Worm (Caenorhabditis elegans): ENCODE measurements around the gene srx-63.

srx-63 gene

DNA sequence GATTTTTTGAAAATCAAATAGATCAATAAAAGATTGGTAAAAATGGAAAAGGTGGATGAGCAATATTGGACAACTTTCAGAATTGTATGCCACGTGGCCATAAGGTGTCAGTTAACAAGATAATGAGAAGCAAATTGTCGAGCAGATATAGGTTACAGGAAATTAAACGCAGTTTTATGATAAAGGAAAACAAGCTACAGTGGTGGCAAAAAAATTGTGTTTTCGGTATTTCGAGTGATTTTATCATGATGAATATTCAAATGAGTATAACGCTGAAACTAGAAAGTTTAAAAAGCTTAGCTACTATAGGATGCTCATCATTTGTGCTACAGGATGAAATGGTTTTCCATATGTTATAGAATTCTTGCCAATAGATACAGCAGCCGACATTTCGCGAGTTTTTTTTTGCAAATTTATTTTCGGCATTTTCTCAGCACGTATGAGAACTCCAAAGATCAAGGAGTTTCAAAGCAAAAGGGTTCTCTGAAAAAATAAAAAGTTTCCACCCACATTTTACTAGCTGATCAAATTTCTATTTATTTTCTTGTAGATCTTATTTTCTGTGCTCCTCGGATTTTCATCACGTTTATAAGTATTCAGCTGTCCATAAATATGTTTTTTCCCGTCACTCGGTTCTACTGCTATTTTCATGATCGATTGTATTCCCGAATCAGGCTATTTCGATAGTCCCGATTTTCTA, 28.8 kb upstream of the srx-63 start, which contains the start of the genes str-229 and srh-190:
Gene str-229, minus strand, starts transcription at position 101 of the 700 bp plus-strand sequence.
Gene srh-190, plus strand, starts transcription at position 650 of the 700 bp plus-strand sequence.
- TF ChIP-seq klf-2 (GFP tag; conservative IDR thresholded peaks at IDR 0.05) (no peak), tab-1 (GFP tag; IDR thresholded peaks at IDR 0.05) (no peak), cog-1 (tag; optimal IDR thresholded peaks at IDR 0.05) (no peak), flt-1 (GFP tag; IDR thresholded peaks at IDR 0.05) (no peak), ztf-23 (GFP tag; IDR thresholded peaks at IDR 0.05) (no peak), ref-1 (GFP tag; conservative IDR thresholded peaks at IDR 0.05) (no peak), med-1 (GFP tag; optimal IDR thresholded peaks at IDR 0.05; ENCODE audit: insufficient read depth) (no peak), T22C8.4 (GFP tag; IDR thresholded peaks at IDR 0.05) (no peak), ztf-29 (GFP tag; IDR thresholded peaks at IDR 0.05) (no peak)

DNA sequence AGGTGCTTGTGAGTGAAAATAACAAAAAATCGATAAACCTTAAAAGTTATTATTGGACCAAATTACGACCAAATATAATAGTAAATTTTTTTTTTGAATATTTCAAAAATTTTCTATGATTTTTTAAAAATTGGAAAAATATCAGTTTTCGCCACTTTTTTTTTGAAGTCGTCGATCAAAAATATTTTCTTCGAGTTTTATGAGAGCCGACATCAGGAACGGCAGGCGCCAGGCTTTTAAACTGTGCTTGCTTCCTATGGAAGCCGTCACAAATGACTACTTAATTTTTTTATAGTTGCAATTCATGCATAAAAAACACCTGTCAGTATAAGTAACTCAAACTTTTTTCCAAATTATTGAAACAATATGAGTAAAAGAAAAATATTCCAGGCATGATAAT, 28.0 kb upstream of the srx-63 start:
- TF ChIP-seq flt-1 (GFP tag; IDR thresholded peaks at IDR 0.05), result no peak
- TF ChIP-seq cog-1 (tag; optimal IDR thresholded peaks at IDR 0.05), result no peak
- TF ChIP-seq tab-1 (GFP tag; IDR thresholded peaks at IDR 0.05), result no peak
- TF ChIP-seq ref-1 (GFP tag; conservative IDR thresholded peaks at IDR 0.05), result no peak
- no peak for TF ChIP-seq med-1 (GFP tag; optimal IDR thresholded peaks at IDR 0.05; ENCODE audit: insufficient read depth)
- no peak for TF ChIP-seq klf-2 (GFP tag; conservative IDR thresholded peaks at IDR 0.05)

DNA sequence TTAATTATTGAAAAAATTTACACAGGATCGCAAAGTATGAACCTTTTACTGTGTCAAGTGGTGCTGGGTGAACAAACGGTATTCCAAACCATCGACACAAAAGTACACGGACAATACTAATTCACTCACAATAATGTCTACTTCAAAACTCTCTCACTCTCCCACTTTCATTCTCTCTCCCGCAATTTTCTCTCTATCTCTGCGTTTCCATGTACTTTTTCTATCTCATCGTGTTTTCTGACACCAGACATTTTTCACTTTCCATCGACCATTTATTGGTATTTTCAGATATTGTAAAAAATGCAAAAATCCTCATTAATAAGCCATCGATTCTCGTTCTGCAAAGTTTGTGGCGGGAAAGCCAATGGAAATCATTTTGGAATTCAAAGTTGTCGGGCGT, 25.6 kb upstream of the srx-63 start, which contains the start of gene nhr-156:
Gene nhr-156, plus strand, starts transcription at position 266 of the 400 bp plus-strand sequence.
- no peak for TF ChIP-seq ref-1 (GFP tag; conservative IDR thresholded peaks at IDR 0.05)
- no peak for TF ChIP-seq ztf-29 (GFP tag; IDR thresholded peaks at IDR 0.05)
- no peak for TF ChIP-seq klf-2 (GFP tag; conservative IDR thresholded peaks at IDR 0.05)
- TF ChIP-seq T22C8.4 (GFP tag; IDR thresholded peaks at IDR 0.05), result no peak
- TF ChIP-seq ztf-23 (GFP tag; IDR thresholded peaks at IDR 0.05), result no peak

DNA sequence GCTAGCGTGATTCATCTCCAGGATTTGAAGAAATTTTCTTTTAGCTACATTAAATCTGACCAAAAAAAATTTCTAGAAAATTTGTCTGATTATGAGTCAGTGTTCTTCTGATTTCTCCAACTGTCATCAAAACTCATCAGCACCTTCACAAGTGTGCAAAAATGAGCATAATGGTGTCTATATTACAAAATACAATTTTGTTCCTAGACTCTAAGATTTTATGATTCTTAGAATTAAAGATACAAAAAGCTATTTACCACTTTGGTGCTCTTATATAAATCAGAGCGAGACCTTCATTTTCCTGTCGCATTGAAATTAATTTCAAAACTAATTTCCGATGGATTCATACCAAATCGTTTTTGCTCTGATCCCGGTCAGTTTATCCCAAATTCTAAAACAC, 19.0 kb upstream of the srx-63 start, which contains the start of gene srx-68:
Gene srx-68, plus strand, starts transcription at position 301 of the 400 bp plus-strand sequence.
- TF ChIP-seq klf-2 (GFP tag; conservative IDR thresholded peaks at IDR 0.05), result no peak
- no peak for TF ChIP-seq ref-1 (GFP tag; conservative IDR thresholded peaks at IDR 0.05)
- TF ChIP-seq tab-1 (GFP tag; IDR thresholded peaks at IDR 0.05), result no peak
- TF ChIP-seq T22C8.4 (GFP tag; IDR thresholded peaks at IDR 0.05), result no peak
- TF ChIP-seq med-1 (GFP tag; optimal IDR thresholded peaks at IDR 0.05; ENCODE audit: insufficient read depth), result no peak
- TF ChIP-seq flt-1 (GFP tag; IDR thresholded peaks at IDR 0.05), result no peak
- no peak for TF ChIP-seq cog-1 (tag; optimal IDR thresholded peaks at IDR 0.05)
- no peak for TF ChIP-seq ztf-23 (GFP tag; IDR thresholded peaks at IDR 0.05)
- no peak for TF ChIP-seq ztf-29 (GFP tag; IDR thresholded peaks at IDR 0.05)

DNA sequence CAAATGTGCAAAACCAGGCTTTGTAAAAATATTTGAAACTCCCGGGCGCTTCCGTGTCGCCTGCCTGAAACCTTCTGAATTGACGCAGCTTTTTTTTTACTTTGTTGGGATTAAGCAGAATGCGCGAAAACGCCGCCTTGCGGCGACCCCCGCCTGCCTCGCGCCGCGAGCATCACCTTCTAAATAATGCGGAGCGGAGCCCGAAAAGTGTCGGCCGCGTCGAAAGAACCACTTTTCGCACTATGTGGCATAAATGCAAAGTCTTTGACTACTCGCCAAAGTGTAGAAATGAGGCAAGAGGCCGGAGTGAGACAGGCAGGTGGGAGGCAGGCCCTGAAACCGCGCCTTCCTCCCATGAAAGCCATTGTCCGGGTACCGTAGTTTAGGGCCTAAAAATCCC, 18.3 kb upstream of the srx-63 start:
- TF ChIP-seq med-1 (GFP tag; optimal IDR thresholded peaks at IDR 0.05; ENCODE audit: insufficient read depth) (no peak), T22C8.4 (GFP tag; IDR thresholded peaks at IDR 0.05) (no peak), ztf-23 (GFP tag; IDR thresholded peaks at IDR 0.05) (no peak), ref-1 (GFP tag; conservative IDR thresholded peaks at IDR 0.05) (no peak), tab-1 (GFP tag; IDR thresholded peaks at IDR 0.05) (no peak), cog-1 (tag; optimal IDR thresholded peaks at IDR 0.05) (no peak), flt-1 (GFP tag; IDR thresholded peaks at IDR 0.05) (no peak), ztf-29 (GFP tag; IDR thresholded peaks at IDR 0.05) (no peak), klf-2 (GFP tag; conservative IDR thresholded peaks at IDR 0.05) (no peak)

DNA sequence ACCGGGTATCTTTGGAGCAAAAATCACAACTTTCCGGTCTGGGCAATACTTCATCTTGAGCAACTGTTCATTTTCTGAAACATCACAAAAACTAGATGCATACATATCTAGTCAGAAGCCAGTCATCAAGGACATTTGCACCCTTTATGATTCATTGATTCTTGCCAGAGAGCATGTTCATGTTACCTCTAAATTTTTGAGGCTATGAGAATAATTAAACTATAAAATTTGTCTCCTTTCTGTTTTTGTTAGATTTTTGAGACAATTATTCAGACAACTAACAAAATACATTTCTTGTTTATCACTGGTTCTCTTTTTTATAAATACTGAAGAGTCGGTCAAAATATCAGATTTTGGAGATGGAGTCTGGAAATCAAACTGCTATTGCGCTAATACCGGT, 14.9 kb upstream of the srx-63 start, which contains the start of gene srx-67:
Gene srx-67, plus strand, starts transcription at position 301 of the 400 bp plus-strand sequence.
- TF ChIP-seq klf-2 (GFP tag; conservative IDR thresholded peaks at IDR 0.05), result no peak
- no peak for TF ChIP-seq ref-1 (GFP tag; conservative IDR thresholded peaks at IDR 0.05)
- no peak for TF ChIP-seq flt-1 (GFP tag; IDR thresholded peaks at IDR 0.05)
- no peak for TF ChIP-seq ztf-23 (GFP tag; IDR thresholded peaks at IDR 0.05)
- no peak for TF ChIP-seq T22C8.4 (GFP tag; IDR thresholded peaks at IDR 0.05)
- TF ChIP-seq med-1 (GFP tag; optimal IDR thresholded peaks at IDR 0.05; ENCODE audit: insufficient read depth), result no peak
- TF ChIP-seq cog-1 (tag; optimal IDR thresholded peaks at IDR 0.05), result no peak
- no peak for TF ChIP-seq ztf-29 (GFP tag; IDR thresholded peaks at IDR 0.05)
- TF ChIP-seq tab-1 (GFP tag; IDR thresholded peaks at IDR 0.05), result no peak

DNA sequence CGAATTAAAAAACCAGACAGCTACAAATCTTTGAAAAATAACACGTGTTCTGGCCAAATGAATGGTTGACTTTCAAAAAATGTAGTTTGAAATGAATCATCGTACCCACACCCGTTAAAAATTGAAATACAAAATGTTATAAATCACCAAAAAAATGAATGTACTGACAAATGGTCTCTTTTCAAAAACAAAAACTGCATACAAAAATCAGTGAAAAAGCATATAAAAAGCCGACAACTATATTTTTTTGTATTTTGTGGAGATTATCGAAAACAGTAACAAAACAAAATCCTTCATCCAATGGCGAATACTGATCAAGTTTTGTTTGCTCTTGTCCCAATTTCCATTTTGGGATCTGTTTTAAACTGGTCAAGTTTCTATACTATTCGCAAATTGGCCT, 12.1 kb upstream of the srx-63 start, which contains the start of gene srx-66:
Gene srx-66, plus strand, starts transcription at position 301 of the 400 bp plus-strand sequence.
- TF ChIP-seq ztf-29 (GFP tag; IDR thresholded peaks at IDR 0.05) (no peak), ztf-23 (GFP tag; IDR thresholded peaks at IDR 0.05) (no peak), T22C8.4 (GFP tag; IDR thresholded peaks at IDR 0.05) (no peak)

DNA sequence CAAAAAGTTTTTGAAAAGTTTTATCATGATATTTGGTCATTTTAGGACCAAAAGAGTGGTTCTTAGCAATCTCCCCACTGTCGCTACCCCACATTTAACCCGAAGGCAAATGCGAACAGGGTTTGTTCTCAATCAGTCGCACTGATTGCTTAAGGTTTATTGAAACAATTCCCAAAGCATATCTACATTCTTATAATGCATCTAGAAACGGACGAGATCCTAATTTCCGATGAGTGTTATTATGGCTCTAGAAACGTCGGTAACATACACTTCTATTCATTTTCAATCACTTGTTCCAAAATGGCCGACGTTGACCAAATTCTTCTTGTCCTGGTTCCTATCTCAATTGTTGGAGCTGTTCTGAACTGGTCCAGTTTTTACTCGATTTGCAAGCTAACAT, 9.8 kb upstream of the srx-63 start, which contains the start of gene srx-65:
Gene srx-65, plus strand, starts transcription at position 301 of the 400 bp plus-strand sequence.
- TF ChIP-seq ztf-23 (GFP tag; IDR thresholded peaks at IDR 0.05), result no peak
- TF ChIP-seq cog-1 (tag; optimal IDR thresholded peaks at IDR 0.05), result no peak
- TF ChIP-seq ztf-29 (GFP tag; IDR thresholded peaks at IDR 0.05), result no peak
- no peak for TF ChIP-seq med-1 (GFP tag; optimal IDR thresholded peaks at IDR 0.05; ENCODE audit: insufficient read depth)
- TF ChIP-seq flt-1 (GFP tag; IDR thresholded peaks at IDR 0.05), result no peak
- TF ChIP-seq ref-1 (GFP tag; conservative IDR thresholded peaks at IDR 0.05), result no peak
- TF ChIP-seq tab-1 (GFP tag; IDR thresholded peaks at IDR 0.05), result no peak
- no peak for TF ChIP-seq T22C8.4 (GFP tag; IDR thresholded peaks at IDR 0.05)
- TF ChIP-seq klf-2 (GFP tag; conservative IDR thresholded peaks at IDR 0.05), result no peak

DNA sequence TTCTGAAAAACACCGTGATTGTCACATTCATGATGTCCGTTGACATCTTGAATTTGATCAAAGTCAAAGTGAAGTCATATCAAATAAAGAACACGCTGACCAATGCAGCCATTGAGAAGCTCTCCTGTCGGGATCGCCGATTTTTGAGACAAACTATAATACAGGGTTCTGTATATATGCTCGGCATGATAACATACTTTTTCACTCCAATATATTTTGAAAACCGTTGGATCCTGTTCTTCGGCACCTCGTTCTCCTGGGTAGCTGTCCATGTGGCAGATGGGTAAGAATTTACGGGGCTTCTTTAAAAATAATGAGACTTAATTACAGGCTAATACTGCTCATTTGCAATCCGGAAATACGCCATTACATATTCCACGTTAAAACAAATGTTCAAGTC, 8.9 kb upstream of the srx-63 start:
- TF ChIP-seq klf-2 (GFP tag; conservative IDR thresholded peaks at IDR 0.05), result no peak
- TF ChIP-seq med-1 (GFP tag; optimal IDR thresholded peaks at IDR 0.05; ENCODE audit: insufficient read depth), result no peak
- TF ChIP-seq T22C8.4 (GFP tag; IDR thresholded peaks at IDR 0.05), result no peak
- TF ChIP-seq flt-1 (GFP tag; IDR thresholded peaks at IDR 0.05), result no peak
- TF ChIP-seq cog-1 (tag; optimal IDR thresholded peaks at IDR 0.05), result no peak
- no peak for TF ChIP-seq ztf-29 (GFP tag; IDR thresholded peaks at IDR 0.05)
- no peak for TF ChIP-seq ref-1 (GFP tag; conservative IDR thresholded peaks at IDR 0.05)
- TF ChIP-seq tab-1 (GFP tag; IDR thresholded peaks at IDR 0.05), result no peak
- no peak for TF ChIP-seq ztf-23 (GFP tag; IDR thresholded peaks at IDR 0.05)
